Worm (Caenorhabditis elegans) whole organism, young adult: ENCODE measurements around the gene F58F12.1.

Experiments
- C17E4.6 ChIP-seq: fragments of 200-800 bp; sonication (Bioruptor generic); IDR thresholded peaks from 2 replicates; pipeline ENCODE4 v1.3.6; 2022; ENCODE audit warnings: missing genetic modification reagents, missing genetic modification characterization, missing compliant biosample characterization
- K12H6.12 ChIP-seq: fragments of 200-800 bp; sonication (Bioruptor generic); optimal IDR thresholded peaks from 2 replicates; lab custom pipeline; 2018; ENCODE audit warnings: mild to moderate bottlenecking, missing genetic modification characterization, missing compliant biosample characterization
- atf-7 ChIP-seq: sonication (generic microtip); optimal IDR thresholded peaks from 2 replicates; lab custom pipeline; 2017; ENCODE audit warnings: mild to moderate bottlenecking, missing genetic modification characterization, missing compliant biosample characterization
- dox-1 ChIP-seq: fragments of 200-800 bp; sonication (Bioruptor generic); IDR thresholded peaks from 2 replicates; pipeline ENCODE4 v1.3.6; 2022; ENCODE audit warnings: missing genetic modification reagents, missing genetic modification characterization, missing compliant biosample characterization
- ets-4 ChIP-seq: fragments of 200-800 bp; sonication (Bioruptor generic); optimal IDR thresholded peaks from 2 replicates; lab custom pipeline; 2018; ENCODE audit warnings: mild to moderate bottlenecking, missing genetic modification characterization, missing compliant biosample characterization
- hmg-1.2 ChIP-seq: fragments of 200-800 bp; sonication (Bioruptor generic); IDR thresholded peaks from 2 replicates; pipeline ENCODE4 v1.3.6; 2022; ENCODE audit warnings: missing genetic modification reagents, missing genetic modification characterization, missing compliant biosample characterization
- mel-28 ChIP-seq: sonication (generic microtip); optimal IDR thresholded peaks from 2 replicates; lab custom pipeline; 2016; ENCODE audit warnings: borderline replicate concordance, mild to moderate bottlenecking, missing genetic modification characterization, missing compliant biosample characterization
- nfya-1 ChIP-seq: sonication (generic microtip); optimal IDR thresholded peaks from 2 replicates; lab custom pipeline; 2017; ENCODE audit warnings: antibody characterized with exemption, missing compliant biosample characterization, missing genetic modification characterization, borderline replicate concordance; ENCODE audit not compliant: insufficient read depth
- unc-62 ChIP-seq: fragments of 150-350 bp; optimal IDR thresholded peaks from 2 replicates; lab custom pipeline; 2014; ENCODE audit warnings: missing biosample characterization, missing genetic modification reagents, missing genetic modification characterization
- ztf-26 ChIP-seq: sonication (generic microtip); optimal IDR thresholded peaks from 2 replicates; lab custom pipeline; 2017; ENCODE audit warnings: missing genetic modification characterization, missing compliant biosample characterization

DNA sequence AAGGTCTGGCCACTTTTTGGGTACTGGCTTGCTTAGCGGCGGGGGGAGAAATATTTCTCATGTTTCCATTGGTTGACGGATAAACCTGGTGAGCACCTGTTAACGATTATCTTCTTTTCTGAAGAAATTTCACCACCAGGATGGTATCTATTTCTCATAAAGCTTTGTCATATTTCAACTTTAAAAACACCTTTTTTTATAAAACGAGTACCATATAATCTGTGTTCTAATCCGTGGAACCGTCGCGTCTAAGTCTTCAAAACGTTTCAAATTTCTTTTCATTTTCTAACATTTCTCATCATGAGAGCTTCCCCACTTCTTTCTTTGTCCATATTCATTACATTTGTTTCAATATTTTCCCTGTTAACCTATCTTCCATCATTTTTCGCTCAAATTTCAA is 42.5 kb downstream of the F58F12.1 start, which contains the start of gene col-75:
- TF ChIP-seq K12H6.12 (tag; lab: Kevin White, UChicago) (no peak), ztf-26 (tag; lab: Kevin White, UChicago) (no peak), nfya-1 (tag; lab: Kevin White, UChicago) (no peak), unc-62 (no peak), mel-28 (tag; lab: Kevin White, UChicago) (no peak), C17E4.6 (no peak), ets-4 (GFP tag; lab: Kevin White, UChicago) (no peak), dox-1 (GFP tag; lab: Robert Waterston, UW) (no peak), hmg-1.2 (GFP tag; lab: Robert Waterston, UW) (no peak), atf-7 (no peak)
